Fruit fly (Drosophila melanogaster) Kc167 (cell line): ENCODE results near the gene anox.

Source experiments
- Myc ChIP-seq: fragments of >200 bp; optimal IDR thresholded peaks from 2 replicates; lab custom pipeline; 2017; ENCODE audit warnings: missing external identifiers
- Sin3A ChIP-seq: fragments of >200 bp; optimal IDR thresholded peaks from 2 replicates; lab custom pipeline; 2018; ENCODE audit warnings: missing external identifiers
- h ChIP-seq: fragments of >200 bp; optimal IDR thresholded peaks from 3 replicates; lab custom pipeline; 2018; ENCODE audit warnings: missing external identifiers
- insv ChIP-seq: fragments of >200 bp; optimal IDR thresholded peaks from 3 replicates; lab custom pipeline; 2018; ENCODE audit warnings: missing external identifiers
- psq ChIP-seq: fragments of >200 bp; optimal IDR thresholded peaks from 2 replicates; lab custom pipeline; 2017; ENCODE audit warnings: missing external identifiers
- ttk ChIP-seq: sonication (Bioruptor generic); optimal IDR thresholded peaks from 2 replicates; lab custom pipeline; 2017; ENCODE audit warnings: missing external identifiers

anox gene

dm6 chrX:21306485-21307142 lies 12.5 kb downstream of the anox start, which contains the start of gene Abca3:
Gene Abca3, minus strand, starts transcription at chrX:21306665.
- TF ChIP-seq Myc (lab: Kevin White, UChicago) (no peak), psq (lab: Kevin White, UChicago) (no peak), Sin3A (no peak), insv (lab: Kevin White, UChicago) (no peak), h (lab: Kevin White, UChicago) (no peak), ttk (lab: Kevin White, UChicago) (no peak)

dm6 chrX:21285001-21285400 lies 34.1 kb downstream of the anox start, which contains the start of gene CG1494:
Gene CG1494, plus strand, starts transcription at chrX:21285301.
- no peak for TF ChIP-seq insv (lab: Kevin White, UChicago)
- no peak for TF ChIP-seq psq (lab: Kevin White, UChicago)

- no peak for TF ChIP-seq h (lab: Kevin White, UChicago)
- TF ChIP-seq insv (lab: Kevin White, UChicago), result no peak
- no peak for TF ChIP-seq Sin3A
- TF ChIP-seq Myc (lab: Kevin White, UChicago), result no peak
- TF ChIP-seq ttk (lab: Kevin White, UChicago), result no peak
Observed at dm6 chrX:21282035-21282434, 37.1 kb downstream of the anox start.

dm6 chrX:21281039-21281911 lies 37.8 kb downstream of the anox start, which contains the start of gene Mnr:
Gene Mnr, minus strand, starts transcription at chrX:21281171.
- no peak for TF ChIP-seq Sin3A
- no peak for TF ChIP-seq psq (lab: Kevin White, UChicago)
- TF ChIP-seq ttk (lab: Kevin White, UChicago), result no peak
- no peak for TF ChIP-seq h (lab: Kevin White, UChicago)
- no peak for TF ChIP-seq Myc (lab: Kevin White, UChicago)
- TF ChIP-seq insv (lab: Kevin White, UChicago), result no peak

dm6 chrX:21280629-21281028 lies 38.5 kb downstream of the anox start:
- TF ChIP-seq psq (lab: Kevin White, UChicago) (no peak), Myc (lab: Kevin White, UChicago) (no peak), h (lab: Kevin White, UChicago) (no peak), ttk (lab: Kevin White, UChicago) (no peak), insv (lab: Kevin White, UChicago) (no peak), Sin3A (no peak)

- TF ChIP-seq Myc (lab: Kevin White, UChicago) (no peak), h (lab: Kevin White, UChicago) (no peak), ttk (lab: Kevin White, UChicago) (no peak), Sin3A (no peak), psq (lab: Kevin White, UChicago) (no peak), insv (lab: Kevin White, UChicago) (no peak)
Observed at dm6 chrX:21279311-21279890, 39.7 kb downstream of the anox start.

- TF ChIP-seq Sin3A (no peak), h (lab: Kevin White, UChicago) (no peak)
Observed at dm6 chrX:21276494-21276893, 42.6 kb downstream of the anox start.
